Worm (Caenorhabditis elegans): ENCODE measurements around the gene ZC8.6.

The ZC8.6 gene

ce11 chrX:4982009-4982625 lies 15.3 kb downstream of the ZC8.6 start:
- TF ChIP-seq nhr-129 (tag; optimal IDR thresholded peaks at IDR 0.05) (peak; percentile 60), unc-55 (GFP tag; optimal IDR thresholded peaks at IDR 0.05) (peak; percentile 57), lin-11 (tag; optimal IDR thresholded peaks at IDR 0.05) (peak; percentile 46), zag-1 (tag; optimal IDR thresholded peaks at IDR 0.05) (peak; percentile 88), lin-13 (GFP tag; optimal IDR thresholded peaks at IDR 0.05) (no peak), fos-1 (tag; optimal IDR thresholded peaks at IDR 0.05) (no peak), egl-27 (tag; optimal IDR thresholded peaks at IDR 0.05) (no peak), nhr-6 (tag; optimal IDR thresholded peaks at IDR 0.05) (peak; percentile 39), nhr-10 (tag; optimal IDR thresholded peaks at IDR 0.05) (no peak), snpc-4 (tag; optimal IDR thresholded peaks at IDR 0.05) (no peak), mab-5 (tag; optimal IDR thresholded peaks at IDR 0.05) (peak; percentile 41), ztf-1 (GFP tag; conservative IDR thresholded peaks at IDR 0.05) (no peak), ceh-16 (tag; optimal IDR thresholded peaks at IDR 0.05) (no peak), R02D3.7 (tag; optimal IDR thresholded peaks at IDR 0.05) (no peak), ceh-82 (tag; optimal IDR thresholded peaks at IDR 0.05) (no peak), alr-1 (tag; optimal IDR thresholded peaks at IDR 0.05) (no peak), elt-1 (tag; optimal IDR thresholded peaks at IDR 0.05) (no peak), blmp-1 (tag; optimal IDR thresholded peaks at IDR 0.05; ENCODE audit: insufficient read depth) (no peak), ztf-11 (tag; optimal IDR thresholded peaks at IDR 0.05) (no peak), lsy-2 (tag; optimal IDR thresholded peaks at IDR 0.05) (peak in 1 of 2 experiments; percentile 58), nhr-25 (tag; optimal IDR thresholded peaks at IDR 0.05) (no peak), nhr-237 (tag; optimal IDR thresholded peaks at IDR 0.05) (no peak), mdl-1 (tag; optimal IDR thresholded peaks at IDR 0.05) (peak; percentile 37 to 38), nhr-77 (tag; optimal IDR thresholded peaks at IDR 0.05) (no peak), C34F6.9 (tag; optimal IDR thresholded peaks at IDR 0.05) (peak; percentile 47), aly-2 (tag; optimal IDR thresholded peaks at IDR 0.05) (no peak), Y55F3AM.14 (GFP tag; optimal IDR thresholded peaks at IDR 0.05) (peak; percentile 57), ztf-4 (tag; optimal IDR thresholded peaks at IDR 0.05) (no peak), crh-2 (tag; optimal IDR thresholded peaks at IDR 0.05) (peak; percentile 49), nhr-21 (tag; optimal IDR thresholded peaks at IDR 0.05) (no peak), nhr-11 (tag; optimal IDR thresholded peaks at IDR 0.05) (no peak), peb-1 (tag; optimal IDR thresholded peaks at IDR 0.05) (no peak), ama-1 (optimal IDR thresholded peaks at IDR 0.05) (no peak), dmd-4 (tag; optimal IDR thresholded peaks at IDR 0.05) (no peak), sem-4 (tag; optimal IDR thresholded peaks at IDR 0.05) (peak; percentile 55), gmeb-1 (tag; optimal IDR thresholded peaks at IDR 0.05) (no peak), ZK546.5 (tag; optimal IDR thresholded peaks at IDR 0.05) (no peak), skn-1 (tag; optimal IDR thresholded peaks at IDR 0.05) (no peak), nhr-23 (tag; optimal IDR thresholded peaks at IDR 0.05) (no peak), sma-9 (GFP tag; optimal IDR thresholded peaks at IDR 0.05) (peak; percentile 65), sma-9 (tag; optimal IDR thresholded peaks at IDR 0.05) (no peak), elt-3 (tag; optimal IDR thresholded peaks at IDR 0.05) (no peak), F13H6.1 (tag; optimal IDR thresholded peaks at IDR 0.05) (peak; percentile 35), lin-39 (tag; optimal IDR thresholded peaks at IDR 0.05) (no peak), unc-39 (tag; optimal IDR thresholded peaks at IDR 0.05) (no peak), nhr-12 (tag; optimal IDR thresholded peaks at IDR 0.05) (no peak), mbf-1 (tag; optimal IDR thresholded peaks at IDR 0.05) (no peak), unc-62 (GFP tag; optimal IDR thresholded peaks at IDR 0.05) (no peak), sma-3 (GFP tag; optimal IDR thresholded peaks at IDR 0.05) (no peak)

Measured in whole organism, L2 larva.